Worm (Caenorhabditis elegans) whole organism, young adult: ENCODE data around the gene srx-131.

Experiments used
- B0019.2 ChIP-seq: fragments of 200-800 bp; sonication (Bioruptor generic); conservative IDR thresholded peaks from 2 replicates; pipeline ENCODE4 v1.3.6; 2022; ENCODE audit warnings: missing genetic modification reagents, missing genetic modification characterization, missing compliant biosample characterization
- B0035.1 ChIP-seq: sonication (generic microtip); optimal IDR thresholded peaks from 2 replicates; lab custom pipeline; 2016; ENCODE audit warnings: missing genetic modification characterization, mild to moderate bottlenecking, missing compliant biosample characterization, missing genotype, missing genetic modification reagents
- F10E7.11 ChIP-seq: sonication (generic microtip); optimal IDR thresholded peaks from 2 replicates; lab custom pipeline; 2017; ENCODE audit warnings: mild to moderate bottlenecking, missing genetic modification characterization, moderate library complexity, missing compliant biosample characterization
- F23B12.7 ChIP-seq: sonication (generic microtip); optimal IDR thresholded peaks from 2 replicates; lab custom pipeline; 2017; ENCODE audit warnings: missing genetic modification characterization, mild to moderate bottlenecking, missing compliant biosample characterization, antibody characterized with exemption, moderate library complexity; ENCODE audit not compliant: insufficient read depth
- F33H1.4 ChIP-seq: fragments of 200-800 bp; sonication (Bioruptor generic); IDR thresholded peaks from 2 replicates; pipeline ENCODE4 v1.3.6; 2022; ENCODE audit warnings: missing genetic modification reagents, missing genetic modification characterization, missing compliant biosample characterization
- F39B2.1 ChIP-seq: fragments of 200-800 bp; sonication (Bioruptor generic); IDR thresholded peaks from 2 replicates; pipeline ENCODE4 v1.3.6; 2022; ENCODE audit warnings: missing genetic modification reagents, missing genetic modification characterization, missing compliant biosample characterization
- F52B5.7 ChIP-seq: sonication (generic microtip); optimal IDR thresholded peaks from 2 replicates; lab custom pipeline; 2016; ENCODE audit warnings: mild to moderate bottlenecking, missing genetic modification characterization, missing compliant biosample characterization
- K12H6.12 ChIP-seq: fragments of 200-800 bp; sonication (Bioruptor generic); optimal IDR thresholded peaks from 2 replicates; lab custom pipeline; 2018; ENCODE audit warnings: mild to moderate bottlenecking, missing genetic modification characterization, missing compliant biosample characterization
- T07F8.4 ChIP-seq: sonication (generic microtip); optimal IDR thresholded peaks from 2 replicates; lab custom pipeline; 2016; ENCODE audit warnings: mild to moderate bottlenecking, missing genetic modification characterization, moderate library complexity, missing compliant biosample characterization
- Y56A3A.18 ChIP-seq: fragments of 200-800 bp; sonication (Bioruptor generic); IDR thresholded peaks from 2 replicates; pipeline ENCODE4 v1.3.6; 2022; ENCODE audit warnings: missing genetic modification reagents, missing genetic modification characterization, missing compliant biosample characterization
- Y95B8A.8 ChIP-seq: fragments of 200-800 bp; sonication (Bioruptor generic); IDR thresholded peaks from 2 replicates; pipeline ENCODE4 v1.3.6; 2022; ENCODE audit warnings: missing genetic modification reagents, missing genetic modification characterization, missing compliant biosample characterization
- ZK185.1 ChIP-seq: sonication (generic microtip); optimal IDR thresholded peaks from 2 replicates; lab custom pipeline; 2016; ENCODE audit warnings: mild to moderate bottlenecking, missing genetic modification characterization, missing compliant biosample characterization; ENCODE audit not compliant: poor library complexity, severe bottlenecking
- aptf-2 ChIP-seq: fragments of 200-800 bp; sonication (Bioruptor generic); conservative IDR thresholded peaks from 2 replicates; pipeline ENCODE4 v1.3.6; 2022; ENCODE audit warnings: missing genetic modification reagents, missing genetic modification characterization, missing compliant biosample characterization
- attf-3 ChIP-seq: fragments of 200-800 bp; sonication (Bioruptor generic); conservative IDR thresholded peaks from 2 replicates; pipeline ENCODE4 v1.3.6; 2022; ENCODE audit warnings: missing genetic modification reagents, missing genetic modification characterization, missing compliant biosample characterization
- attf-6 ChIP-seq: fragments of 200-800 bp; sonication (Bioruptor generic); IDR thresholded peaks from 2 replicates; pipeline ENCODE4 v1.3.6; 2022; ENCODE audit warnings: missing genetic modification reagents, missing genetic modification characterization, missing compliant biosample characterization
- bed-2 ChIP-seq: fragments of 200-800 bp; sonication (Bioruptor generic); IDR thresholded peaks from 2 replicates; pipeline ENCODE4 v1.3.6; 2022; ENCODE audit warnings: missing genetic modification reagents, missing genetic modification characterization, missing compliant biosample characterization
- dpff-1 ChIP-seq: sonication (generic microtip); optimal IDR thresholded peaks from 2 replicates; lab custom pipeline; 2017; ENCODE audit warnings: mild to moderate bottlenecking, missing genetic modification characterization, missing compliant biosample characterization
- ekl-4 ChIP-seq: fragments of 200-800 bp; sonication (Bioruptor generic); IDR thresholded peaks from 2 replicates; pipeline ENCODE4 v1.3.6; 2022; ENCODE audit warnings: missing genetic modification reagents, missing genetic modification characterization, missing compliant biosample characterization
- ets-4 ChIP-seq: fragments of 200-800 bp; sonication (Bioruptor generic); optimal IDR thresholded peaks from 2 replicates; lab custom pipeline; 2018; ENCODE audit warnings: mild to moderate bottlenecking, missing genetic modification characterization, missing compliant biosample characterization
- him-1 ChIP-seq: sonication (generic microtip); optimal IDR thresholded peaks from 2 replicates; lab custom pipeline; 2016; ENCODE audit warnings: missing genotype, missing genetic modification reagents, missing genetic modification characterization, missing compliant biosample characterization
- hmg-20 ChIP-seq: fragments of 200-800 bp; sonication (Bioruptor generic); IDR thresholded peaks from 2 replicates; pipeline ENCODE4 v1.3.6; 2022; ENCODE audit warnings: missing genetic modification reagents, missing genetic modification characterization, missing compliant biosample characterization
- hrde-1 ChIP-seq: sonication (generic microtip); optimal IDR thresholded peaks from 2 replicates; lab custom pipeline; 2016; ENCODE audit warnings: missing genetic modification characterization, mild to moderate bottlenecking, missing compliant biosample characterization, moderate library complexity, missing genotype, missing genetic modification reagents, borderline replicate concordance
- let-526 ChIP-seq: fragments of 200-800 bp; sonication (Bioruptor generic); IDR thresholded peaks from 2 replicates; pipeline ENCODE4 v1.3.6; 2022; ENCODE audit warnings: missing genetic modification reagents, missing genetic modification characterization, missing compliant biosample characterization
- lin-35 ChIP-seq, 3 experiments: fragments of 150-350 bp in 2 of 3; sonication (generic microtip) in 1 of 3; optimal IDR thresholded peaks; 2 replicates each; lab custom pipeline; 2014 to 2018; ENCODE audit warnings: missing biosample characterization in 3 of 3, missing genetic modification characterization in 3 of 3, missing genetic modification reagents in 3 of 3
- lin-54 ChIP-seq: fragments of 200-800 bp; sonication (Bioruptor generic); optimal IDR thresholded peaks from 2 replicates; lab custom pipeline; 2018; ENCODE audit warnings: mild to moderate bottlenecking, missing genetic modification characterization, missing compliant biosample characterization
- lsl-1 ChIP-seq: fragments of 200-800 bp; sonication (Bioruptor generic); optimal IDR thresholded peaks from 2 replicates; lab custom pipeline; 2018; ENCODE audit warnings: mild to moderate bottlenecking, missing genetic modification characterization, moderate library complexity, missing compliant biosample characterization
- mel-28 ChIP-seq: sonication (generic microtip); optimal IDR thresholded peaks from 2 replicates; lab custom pipeline; 2016; ENCODE audit warnings: borderline replicate concordance, mild to moderate bottlenecking, missing genetic modification characterization, missing compliant biosample characterization
- nfya-2 ChIP-seq: fragments of 200-800 bp; sonication (Bioruptor generic); IDR thresholded peaks from 2 replicates; pipeline ENCODE4 v1.3.6; 2022; ENCODE audit warnings: missing genetic modification reagents, missing genetic modification characterization, missing compliant biosample characterization
- nhr-27 ChIP-seq: fragments of 200-800 bp; sonication (Bioruptor generic); optimal IDR thresholded peaks from 2 replicates; lab custom pipeline; 2018; ENCODE audit warnings: mild to moderate bottlenecking, missing genetic modification characterization, moderate library complexity, missing compliant biosample characterization
- rec-8 ChIP-seq, 2 experiments: sonication (generic microtip); optimal IDR thresholded peaks; 2 replicates each; lab custom pipeline; 2016; ENCODE audit warnings: mild to moderate bottlenecking in 2 of 2, missing genetic modification characterization in 2 of 2, missing genetic modification reagents in 2 of 2, missing genotype in 2 of 2, missing biosample characterization in 1 of 2, missing compliant biosample characterization in 1 of 2, moderate library complexity in 1 of 2
- sea-2 ChIP-seq: fragments of 200-800 bp; sonication (Bioruptor generic); IDR thresholded peaks from 2 replicates; pipeline ENCODE4 v1.3.6; 2022; ENCODE audit warnings: missing genetic modification characterization, missing compliant biosample characterization
- snpc-1.1 ChIP-seq: sonication (generic microtip); optimal IDR thresholded peaks from 2 replicates; lab custom pipeline; 2017; ENCODE audit warnings: missing genetic modification characterization, mild to moderate bottlenecking, missing compliant biosample characterization, antibody characterized with exemption, moderate library complexity, missing genotype, missing genetic modification reagents; ENCODE audit not compliant: insufficient read depth
- sptf-2 ChIP-seq: fragments of 200-800 bp; sonication (Bioruptor generic); optimal IDR thresholded peaks from 2 replicates; lab custom pipeline; 2018; ENCODE audit warnings: mild to moderate bottlenecking, missing genetic modification characterization, missing compliant biosample characterization
- tlf-1 ChIP-seq: fragments of 200-800 bp; sonication (Bioruptor generic); optimal IDR thresholded peaks from 2 replicates; lab custom pipeline; 2018; ENCODE audit warnings: mild to moderate bottlenecking, missing genetic modification characterization, missing compliant biosample characterization
- unc-130 ChIP-seq: sonication (generic microtip); optimal IDR thresholded peaks from 2 replicates; lab custom pipeline; 2016; ENCODE audit warnings: missing genetic modification reagents, missing genetic modification characterization, missing compliant biosample characterization
- xnd-1 ChIP-seq: sonication (generic microtip); optimal IDR thresholded peaks from 2 replicates; lab custom pipeline; 2016; ENCODE audit warnings: missing genotype, missing genetic modification reagents, missing genetic modification characterization, missing compliant biosample characterization
- ztf-22 ChIP-seq: fragments of 200-800 bp; sonication (Bioruptor generic); optimal IDR thresholded peaks from 2 replicates; lab custom pipeline; 2018; ENCODE audit warnings: mild to moderate bottlenecking, missing genetic modification characterization, moderate library complexity, missing compliant biosample characterization
- ztf-25 ChIP-seq: fragments of 200-800 bp; sonication (Bioruptor generic); IDR thresholded peaks from 2 replicates; pipeline ENCODE4 v1.3.6; 2022; ENCODE audit warnings: missing genetic modification reagents, missing genetic modification characterization, missing compliant biosample characterization

Gene srx-131

DNA sequence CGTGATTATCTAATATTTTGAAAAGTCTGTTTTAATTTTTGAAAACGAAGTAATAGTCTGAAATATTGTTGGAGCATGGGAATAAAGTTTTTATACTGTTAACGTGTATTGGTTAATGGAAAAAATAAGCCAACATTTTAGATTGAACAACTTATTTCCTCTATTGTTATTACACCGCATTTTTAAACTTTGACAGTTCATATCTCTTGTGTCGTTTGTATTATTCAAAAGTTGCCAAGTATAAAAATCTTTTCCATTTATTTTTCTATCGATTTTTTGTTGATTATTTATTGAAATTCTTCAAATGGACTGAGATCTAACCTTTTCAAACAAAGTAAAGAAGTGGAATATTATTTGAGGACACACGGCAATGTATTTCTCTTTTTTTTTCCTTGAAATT lies 14.4 kb upstream of the srx-131 start, which contains the start of gene str-165:
Gene str-165, plus strand, starts transcription at position 301 of the 400 bp plus-strand sequence.
- TF ChIP-seq ztf-22 (no peak), attf-3 (GFP tag; lab: Robert Waterston, UW) (no peak), Y95B8A.8 (GFP tag; lab: Robert Waterston, UW) (no peak), him-1 (tag; lab: Kevin White, UChicago) (no peak), snpc-1.1 (no peak), let-526 (GFP tag; lab: Robert Waterston, UW) (no peak), bed-2 (GFP tag; lab: Robert Waterston, UW) (no peak), K12H6.12 (tag; lab: Kevin White, UChicago) (no peak), sea-2 (GFP tag; lab: Robert Waterston, UW) (no peak), hrde-1 (tag; lab: Kevin White, UChicago) (no peak), lin-54 (GFP tag; lab: Kevin White, UChicago) (no peak), aptf-2 (GFP tag; lab: Robert Waterston, UW) (no peak), unc-130 (no peak), lin-35 (GFP tag; optimal IDR thresholded peaks at IDR 0.05; lab: Kevin White, UChicago) (no peak)

DNA sequence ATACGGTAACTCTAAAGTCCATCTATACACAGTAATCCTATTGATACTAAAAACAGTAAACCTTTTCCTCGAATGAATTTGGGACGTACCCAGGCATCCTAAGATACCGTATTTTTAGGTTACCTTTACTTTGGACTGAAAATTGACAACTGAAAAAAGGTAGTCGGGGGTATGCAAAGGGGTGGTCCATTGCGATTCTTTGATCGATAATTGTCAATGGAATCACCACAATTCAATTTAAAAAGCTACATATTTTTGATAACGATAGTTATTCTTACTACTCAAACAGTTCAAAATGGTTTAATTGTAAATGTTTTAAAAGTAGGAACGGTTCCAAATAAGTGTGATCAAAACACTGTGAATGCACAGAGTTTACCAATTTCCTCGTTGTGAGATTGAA lies 11.3 kb upstream of the srx-131 start, which contains the start of gene srx-129:
Gene srx-129, plus strand, starts transcription at position 301 of the 400 bp plus-strand sequence.
- TF ChIP-seq ekl-4 (GFP tag; lab: Robert Waterston, UW) (no peak), tlf-1 (GFP tag; lab: Kevin White, UChicago) (no peak), F39B2.1 (no peak), F52B5.7 (no peak), nhr-27 (no peak), dpff-1 (tag; lab: Kevin White, UChicago) (no peak), lsl-1 (GFP tag; lab: Kevin White, UChicago) (no peak), ZK185.1 (tag; lab: Kevin White, UChicago) (no peak), rec-8 (tag; optimal IDR thresholded peaks at IDR 0.05; lab: Kevin White, UChicago) (no peak), xnd-1 (tag; lab: Kevin White, UChicago) (no peak), ztf-25 (GFP tag; lab: Robert Waterston, UW) (no peak), F33H1.4 (GFP tag; lab: Robert Waterston, UW) (no peak), F10E7.11 (tag; lab: Kevin White, UChicago) (no peak), mel-28 (tag; lab: Kevin White, UChicago) (no peak), sptf-2 (GFP tag; lab: Kevin White, UChicago) (no peak), T07F8.4 (no peak), attf-6 (GFP tag; lab: Robert Waterston, UW) (no peak), nfya-2 (GFP tag; lab: Robert Waterston, UW) (no peak), ets-4 (GFP tag; lab: Kevin White, UChicago) (no peak), B0035.1 (tag; lab: Kevin White, UChicago) (no peak)
- TF ChIP-seq, all 124 proteins: peak for 0

DNA sequence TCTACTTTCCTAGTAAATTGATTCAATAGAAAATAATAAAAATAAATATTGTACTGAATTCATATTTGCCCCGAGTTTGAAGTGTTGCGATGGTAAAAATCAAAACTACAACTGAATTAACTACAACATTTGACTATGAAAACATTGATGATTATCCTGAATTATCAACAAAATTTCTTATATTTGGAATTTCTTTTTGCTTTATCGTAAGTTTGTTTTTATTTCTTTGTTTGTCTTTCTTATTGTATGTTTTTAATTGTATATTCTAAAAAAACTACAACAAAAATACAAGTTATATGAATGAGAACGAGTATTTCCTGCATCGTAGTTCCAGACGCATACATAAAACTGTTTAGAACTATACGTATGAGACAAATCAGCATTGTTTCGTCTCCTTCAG lies 8.1 kb upstream of the srx-131 start, which contains the start of gene srx-128:
Gene srx-128, plus strand, starts transcription at position 301 of the 400 bp plus-strand sequence.
- TF ChIP-seq B0019.2 (GFP tag; lab: Robert Waterston, UW): no peak
- TF ChIP-seq F23B12.7 (tag; lab: Kevin White, UChicago): no peak
- TF ChIP-seq sptf-2 (GFP tag; lab: Kevin White, UChicago): no peak
- TF ChIP-seq Y56A3A.18 (GFP tag; lab: Robert Waterston, UW): no peak
- no peak for TF ChIP-seq hrde-1 (tag; lab: Kevin White, UChicago)
- no peak for TF ChIP-seq hmg-20 (GFP tag; lab: Robert Waterston, UW)
